Worm (Caenorhabditis elegans): ENCODE data around the gene F17C8.9.

- no peak for TF ChIP-seq hmbx-1 (tag; optimal IDR thresholded peaks at IDR 0.05)
- no peak for TF ChIP-seq hnd-1 (tag; optimal IDR thresholded peaks at IDR 0.05)
- no peak for TF ChIP-seq F13C5.2 (tag; optimal IDR thresholded peaks at IDR 0.05)
- TF ChIP-seq ama-1 (optimal IDR thresholded peaks at IDR 0.05): no peak
Measured at ce11 chrIII:4703932-4704454, 30.2 kb upstream of the F17C8.9 start, which contains the start of the genes clp-2 and mrpl-16.
